In the genomic region with DNA sequence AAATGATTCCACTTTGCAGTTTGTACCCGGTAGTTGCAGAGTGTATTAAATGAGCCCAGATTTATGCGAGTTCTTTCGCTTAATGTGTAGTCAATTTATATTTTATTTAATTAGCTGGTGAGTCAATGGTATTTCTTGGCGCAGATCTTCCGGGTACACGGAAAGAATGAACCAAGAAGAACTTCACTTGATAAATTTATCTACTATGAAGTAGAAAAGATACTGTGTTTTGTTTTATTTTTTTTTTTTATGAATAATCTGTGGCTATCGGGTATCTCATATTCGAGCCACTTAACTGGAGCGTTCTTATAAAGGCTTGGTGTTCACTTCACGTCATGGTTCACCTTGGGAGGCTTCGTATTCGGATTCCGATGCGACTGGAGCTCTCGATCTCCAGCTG, we compare ENCODE assay signal across 1 fruit fly cellular context.
TF ChIP-seq lines count a peak whose summit lies in the region.

No protein-coding gene starts in this region.

TF ChIP-seq in whole organism, prepupa, 60 proteins besides CTCF, POLR2A, EP300 and RAD21 (continued from another document):
- no peak for TF ChIP-seq CG1621 (tag; optimal IDR thresholded peaks at IDR 0.05; lab: Kevin White, UChicago)
- no peak for TF ChIP-seq CG10669 (GFP tag; optimal IDR thresholded peaks at IDR 0.05; lab: Kevin White, UChicago)
- TF ChIP-seq Sox14 (GFP tag; optimal IDR thresholded peaks at IDR 0.05; lab: Kevin White, UChicago) = peak; percentile 26
- no peak for TF ChIP-seq Lpt (GFP tag; optimal IDR thresholded peaks at IDR 0.05; lab: Kevin White, UChicago)
- TF ChIP-seq eg (GFP tag; IDR thresholded peaks at IDR 0.05; lab: Robert Waterston, UW) = no peak
- no peak for TF ChIP-seq CG9139 (GFP tag; optimal IDR thresholded peaks at IDR 0.05; lab: Kevin White, UChicago)
- TF ChIP-seq Sox15 (GFP tag; optimal IDR thresholded peaks at IDR 0.05; lab: Kevin White, UChicago) = peak; percentile 1
- TF ChIP-seq Hr39 (GFP tag; optimal IDR thresholded peaks at IDR 0.05; lab: Kevin White, UChicago) = peak; percentile 45
- TF ChIP-seq OdsH (GFP tag; optimal IDR thresholded peaks at IDR 0.05; lab: Kevin White, UChicago) = peak; percentile 44
- TF ChIP-seq Sox102F (GFP tag; optimal IDR thresholded peaks at IDR 0.05; lab: Kevin White, UChicago) = peak; percentile 40
- TF ChIP-seq CG10631 (GFP tag; optimal IDR thresholded peaks at IDR 0.05; lab: Kevin White, UChicago) = peak; percentile 56
- no peak for TF ChIP-seq CG6808 (GFP tag; optimal IDR thresholded peaks at IDR 0.05; lab: Kevin White, UChicago)
- TF ChIP-seq CG8319 (GFP tag; optimal IDR thresholded peaks at IDR 0.05; lab: Kevin White, UChicago) = no peak
- TF ChIP-seq Hr4 (GFP tag; optimal IDR thresholded peaks at IDR 0.05; lab: Kevin White, UChicago) = no peak
- TF ChIP-seq Ets21C (GFP tag; optimal IDR thresholded peaks at IDR 0.05; lab: Kevin White, UChicago) = peak; percentile 15
- TF ChIP-seq Eip75B (GFP tag; optimal IDR thresholded peaks at IDR 0.05; lab: Kevin White, UChicago) = peak; percentile 56
- no peak for TF ChIP-seq CG6854 (GFP tag; optimal IDR thresholded peaks at IDR 0.05; lab: Kevin White, UChicago)
- TF ChIP-seq vri (GFP tag; optimal IDR thresholded peaks at IDR 0.05; lab: Kevin White, UChicago) = peak; percentile 7
- no peak for TF ChIP-seq fd59A (GFP tag; optimal IDR thresholded peaks at IDR 0.05; lab: Kevin White, UChicago)
- no peak for TF ChIP-seq fd85E (GFP tag; optimal IDR thresholded peaks at IDR 0.05; lab: Kevin White, UChicago)
- peak; percentile 17 for TF ChIP-seq CG6792 (GFP tag; optimal IDR thresholded peaks at IDR 0.05; lab: Kevin White, UChicago)
- TF ChIP-seq Eip78C (GFP tag; lab: Kevin White, UChicago) = peak; percentile 89
- no peak for TF ChIP-seq CG8632 (GFP tag; optimal IDR thresholded peaks at IDR 0.05; lab: Kevin White, UChicago)
- TF ChIP-seq dsx (GFP tag; optimal IDR thresholded peaks at IDR 0.05; lab: Kevin White, UChicago; ENCODE audit: poor library complexity, severe bottlenecking) = no peak
- no peak for TF ChIP-seq fkh (GFP tag; optimal IDR thresholded peaks at IDR 0.05; lab: Kevin White, UChicago)
- peak; percentile 89 for TF ChIP-seq svp (GFP tag; lab: Kevin White, UChicago)
- TF ChIP-seq Gug (GFP tag; IDR thresholded peaks at IDR 0.05; lab: Robert Waterston, UW) = no peak
- TF ChIP-seq achi (GFP tag; optimal IDR thresholded peaks at IDR 0.05; lab: Kevin White, UChicago) = peak; percentile 29
- no peak for TF ChIP-seq CG6276 (GFP tag; optimal IDR thresholded peaks at IDR 0.05; lab: Kevin White, UChicago)
- TF ChIP-seq salr (GFP tag; optimal IDR thresholded peaks at IDR 0.05; lab: Kevin White, UChicago) = peak in 1 of 2 experiments; percentile 5
- no peak for TF ChIP-seq CG6163 (GFP tag; IDR thresholded peaks at IDR 0.05; lab: Robert Waterston, UW)
- no peak for TF ChIP-seq Hr38 (GFP tag; optimal IDR thresholded peaks at IDR 0.05; lab: Kevin White, UChicago)
- TF ChIP-seq esn (GFP tag; optimal IDR thresholded peaks at IDR 0.05; lab: Kevin White, UChicago) = peak; percentile 62
